Fruit fly (Drosophila melanogaster) whole organism, embryonic: Measurements from ENCODE around the gene CG17362.

ENCODE experiments used
- BEAF-32 ChIP-seq: fragments of 200-800 bp; sonication (Bioruptor generic); optimal IDR thresholded peaks from 3 replicates; lab custom pipeline; 2017; ENCODE audit warnings: missing biosample characterization, missing genetic modification characterization, mild to moderate bottlenecking, moderate library complexity, missing genetic modification reagents
- CG10209 ChIP-seq: fragments of 200-800 bp; sonication (Bioruptor generic); optimal IDR thresholded peaks from 3 replicates; lab custom pipeline; 2017; ENCODE audit warnings: missing biosample characterization, mild to moderate bottlenecking, missing genetic modification characterization, missing genetic modification reagents
- CG10462 ChIP-seq: fragments of 200-800 bp; sonication (Bioruptor generic); optimal IDR thresholded peaks from 2 replicates; lab custom pipeline; 2016; ENCODE audit warnings: missing biosample characterization, missing genetic modification characterization
- CG11093 ChIP-seq: fragments of 200-800 bp; sonication (Bioruptor generic); IDR thresholded peaks from 3 replicates; pipeline ENCODE4 v1.3.6; 2022; ENCODE audit warnings: missing biosample characterization, missing genetic modification characterization
- CG13287 ChIP-seq: fragments of 200-800 bp; sonication (Bioruptor generic); IDR thresholded peaks from 2 replicates; pipeline ENCODE4 v1.3.6; 2022; ENCODE audit warnings: missing biosample characterization, missing genetic modification characterization; ENCODE audit not compliant: partially characterized antibody
- CG14667 ChIP-seq: fragments of 200-800 bp; sonication (Bioruptor generic); IDR thresholded peaks from 2 replicates; pipeline ENCODE4 v1.3.6; 2022; ENCODE audit warnings: missing biosample characterization, missing genetic modification characterization
- CG15073 ChIP-seq: fragments of 200-800 bp; sonication (Bioruptor generic); optimal IDR thresholded peaks from 2 replicates; lab custom pipeline; 2016; ENCODE audit warnings: missing biosample characterization, missing genetic modification characterization
- CG15479 ChIP-seq: fragments of 200-800 bp; sonication (Bioruptor generic); optimal IDR thresholded peaks from 3 replicates; lab custom pipeline; 2019; ENCODE audit warnings: missing biosample characterization, mild to moderate bottlenecking, missing genetic modification characterization, moderate library complexity
- CG1603 ChIP-seq: fragments of 200-800 bp; sonication (Bioruptor generic); optimal IDR thresholded peaks from 2 replicates; lab custom pipeline; 2019; ENCODE audit warnings: missing biosample characterization, mild to moderate bottlenecking, missing genetic modification characterization, moderate library complexity
- CG17568 ChIP-seq: fragments of 200-800 bp; sonication (Bioruptor generic); optimal IDR thresholded peaks from 2 replicates; lab custom pipeline; 2018; ENCODE audit warnings: missing biosample characterization, mild to moderate bottlenecking, missing genetic modification characterization, moderate library complexity
- CG18011 ChIP-seq: fragments of 200-800 bp; sonication (Bioruptor generic); optimal IDR thresholded peaks from 2 replicates; lab custom pipeline; 2017; ENCODE audit warnings: missing biosample characterization, missing genetic modification characterization, mild to moderate bottlenecking, moderate library complexity, missing genotype
- CG18599 ChIP-seq: fragments of 200-800 bp; sonication (Bioruptor generic); optimal IDR thresholded peaks from 3 replicates; lab custom pipeline; 2017; ENCODE audit warnings: missing biosample characterization, missing genetic modification characterization, mild to moderate bottlenecking, moderate library complexity, missing genetic modification reagents
- CG30020 ChIP-seq: fragments of 200-800 bp; optimal IDR thresholded peaks from 2 replicates; lab custom pipeline; 2019; ENCODE audit warnings: missing biosample characterization, mild to moderate bottlenecking, missing genetic modification characterization, moderate library complexity
- CG3163 ChIP-seq: fragments of 200-800 bp; sonication (Bioruptor generic); optimal IDR thresholded peaks from 3 replicates; lab custom pipeline; 2016; ENCODE audit warnings: missing biosample characterization, missing genetic modification characterization
- CG3995 ChIP-seq: fragments of 200-800 bp; sonication (Bioruptor generic); optimal IDR thresholded peaks from 3 replicates; lab custom pipeline; 2016; ENCODE audit warnings: missing biosample characterization, missing genetic modification characterization
- CG5953 ChIP-seq: fragments of 200-800 bp; sonication (Bioruptor generic); IDR thresholded peaks from 2 replicates; pipeline ENCODE4 v1.3.6; 2022; ENCODE audit warnings: missing biosample characterization, missing genetic modification characterization
- CG7556 ChIP-seq: fragments of 200-800 bp; sonication (Bioruptor generic); optimal IDR thresholded peaks from 2 replicates; lab custom pipeline; 2017; ENCODE audit warnings: missing biosample characterization, mild to moderate bottlenecking, missing genetic modification characterization
- CG7928 ChIP-seq: fragments of 200-800 bp; sonication (Bioruptor generic); optimal IDR thresholded peaks from 2 replicates; lab custom pipeline; 2017; ENCODE audit warnings: missing biosample characterization, mild to moderate bottlenecking, missing genetic modification characterization
- CG7987 ChIP-seq: fragments of 200-800 bp; sonication (Bioruptor generic); optimal IDR thresholded peaks from 2 replicates; lab custom pipeline; 2018; ENCODE audit warnings: missing biosample characterization, mild to moderate bottlenecking, missing genetic modification characterization, moderate library complexity
- CG8388 ChIP-seq: fragments of 200-800 bp; sonication (Bioruptor generic); optimal IDR thresholded peaks from 2 replicates; lab custom pipeline; 2019; ENCODE audit warnings: missing biosample characterization, mild to moderate bottlenecking, missing genetic modification characterization, moderate library complexity
- CG9727 ChIP-seq: fragments of 200-800 bp; sonication (Bioruptor generic); optimal IDR thresholded peaks from 3 replicates; lab custom pipeline; 2017; ENCODE audit warnings: missing biosample characterization, mild to moderate bottlenecking, missing genetic modification characterization
- CG9932 ChIP-seq: fragments of 200-800 bp; sonication (Bioruptor generic); IDR thresholded peaks from 2 replicates; pipeline ENCODE4 v1.3.6; 2022; ENCODE audit warnings: missing biosample characterization, missing genetic modification characterization
- CoRest ChIP-seq: fragments of 200-800 bp; sonication (Bioruptor generic); optimal IDR thresholded peaks from 3 replicates; lab custom pipeline; 2018; ENCODE audit warnings: missing biosample characterization, mild to moderate bottlenecking, missing genetic modification characterization, moderate library complexity
- Dfd ChIP-seq, 2 experiments: fragments of >200 bp; optimal IDR thresholded peaks; 2 replicates each; lab custom pipeline; 2017; ENCODE audit warnings: missing biosample characterization in 2 of 2, missing genetic modification characterization in 2 of 2
- Dip3 ChIP-seq: fragments of 200-800 bp; sonication (Bioruptor generic); optimal IDR thresholded peaks from 3 replicates; lab custom pipeline; 2016; ENCODE audit warnings: missing biosample characterization, missing genetic modification characterization
- HLH3B ChIP-seq: fragments of 200-800 bp; sonication (Bioruptor generic); IDR thresholded peaks from 2 replicates; pipeline ENCODE4 v1.3.6; 2022; ENCODE audit warnings: missing biosample characterization, missing genetic modification characterization
- MESR4 ChIP-seq: fragments of 200-800 bp; sonication (Bioruptor generic); optimal IDR thresholded peaks from 2 replicates; lab custom pipeline; 2018; ENCODE audit warnings: missing biosample characterization, mild to moderate bottlenecking, missing genetic modification characterization, moderate library complexity
- MTF-1 ChIP-seq: fragments of 200-800 bp; sonication (Bioruptor generic); optimal IDR thresholded peaks from 2 replicates; lab custom pipeline; 2018; ENCODE audit warnings: missing biosample characterization, mild to moderate bottlenecking, missing genetic modification characterization, borderline replicate concordance
- Max ChIP-seq: fragments of 200-800 bp; sonication (Bioruptor generic); optimal IDR thresholded peaks from 2 replicates; lab custom pipeline; 2016; ENCODE audit warnings: missing biosample characterization, mild to moderate bottlenecking, missing genetic modification characterization
- Meics ChIP-seq: fragments of 200-800 bp; sonication (Bioruptor generic); optimal IDR thresholded peaks from 2 replicates; lab custom pipeline; 2017; ENCODE audit warnings: missing biosample characterization, mild to moderate bottlenecking, missing genetic modification characterization
- NC2β ChIP-seq: fragments of 200-800 bp; sonication (Bioruptor generic); optimal IDR thresholded peaks from 2 replicates; lab custom pipeline; 2016; ENCODE audit warnings: missing biosample characterization, missing genetic modification characterization
- Optix ChIP-seq: fragments of 200-800 bp; sonication (Bioruptor generic); IDR thresholded peaks from 3 replicates; pipeline ENCODE4 v1.3.6; 2022; ENCODE audit warnings: missing biosample characterization, missing genetic modification characterization
- Ptx1 ChIP-seq: fragments of 200-800 bp; sonication (Bioruptor generic); IDR thresholded peaks from 2 replicates; pipeline ENCODE4 v1.3.6; 2022; ENCODE audit warnings: missing biosample characterization, missing genetic modification characterization
- Sox102F ChIP-seq: fragments of 200-800 bp; sonication (Bioruptor generic); optimal IDR thresholded peaks from 2 replicates; lab custom pipeline; 2018; ENCODE audit warnings: missing biosample characterization, mild to moderate bottlenecking, missing genetic modification characterization, moderate library complexity
- Vsx1 ChIP-seq: fragments of 200-800 bp; sonication (Bioruptor generic); optimal IDR thresholded peaks from 2 replicates; lab custom pipeline; 2017; ENCODE audit warnings: missing biosample characterization, mild to moderate bottlenecking, missing genetic modification characterization, missing genetic modification reagents
- ac ChIP-seq: fragments of 200-800 bp; sonication (Bioruptor generic); optimal IDR thresholded peaks from 3 replicates; lab custom pipeline; 2017; ENCODE audit warnings: missing biosample characterization, mild to moderate bottlenecking, missing genetic modification characterization
- amos ChIP-seq: fragments of 200-800 bp; sonication (Bioruptor generic); IDR thresholded peaks from 2 replicates; pipeline ENCODE4 v1.3.6; 2022; ENCODE audit warnings: missing biosample characterization, missing genetic modification characterization; ENCODE audit not compliant: partially characterized antibody
- ap ChIP-seq: fragments of 200-800 bp; sonication (Bioruptor generic); IDR thresholded peaks from 2 replicates; pipeline ENCODE4 v1.3.6; 2022; ENCODE audit warnings: missing biosample characterization, missing genetic modification characterization
- ash1 ChIP-seq: fragments of 200-800 bp; sonication (Bioruptor generic); optimal IDR thresholded peaks from 2 replicates; lab custom pipeline; 2018; ENCODE audit warnings: missing biosample characterization, mild to moderate bottlenecking, missing genetic modification characterization
- az2 ChIP-seq: fragments of 200-800 bp; sonication (Bioruptor generic); optimal IDR thresholded peaks from 3 replicates; lab custom pipeline; 2016; ENCODE audit warnings: missing biosample characterization, missing genetic modification characterization
- chinmo ChIP-seq: fragments of 200-800 bp; sonication (Bioruptor generic); IDR thresholded peaks from 4 replicates; pipeline ENCODE4 v1.3.6; 2022; ENCODE audit warnings: missing biosample characterization, missing genetic modification characterization; ENCODE audit not compliant: partially characterized antibody
- esg ChIP-seq: fragments of 200-800 bp; sonication (Bioruptor generic); conservative IDR thresholded peaks from 2 replicates; pipeline ENCODE4 v1.3.6; 2022; ENCODE audit warnings: missing biosample characterization, missing genetic modification characterization
- ken ChIP-seq: fragments of 200-800 bp; sonication (Bioruptor generic); IDR thresholded peaks from 3 replicates; pipeline ENCODE4 v1.3.6; 2022; ENCODE audit warnings: missing biosample characterization, missing genetic modification characterization
- pho ChIP-seq: fragments of 200-800 bp; sonication (Bioruptor generic); optimal IDR thresholded peaks from 2 replicates; lab custom pipeline; 2016; ENCODE audit warnings: missing biosample characterization, missing genetic modification characterization
- shn ChIP-seq: fragments of 200-800 bp; sonication (Bioruptor generic); optimal IDR thresholded peaks from 3 replicates; lab custom pipeline; 2016; ENCODE audit warnings: missing biosample characterization, missing genetic modification characterization
- so ChIP-seq: fragments of 200-800 bp; sonication (Bioruptor generic); IDR thresholded peaks from 3 replicates; pipeline ENCODE4 v1.3.6; 2022; ENCODE audit warnings: missing biosample characterization, missing genetic modification characterization
- ssp ChIP-seq: fragments of 200-800 bp; sonication (Bioruptor generic); IDR thresholded peaks from 2 replicates; pipeline ENCODE4 v1.3.6; 2022; ENCODE audit warnings: missing biosample characterization, missing genetic modification characterization
- vvl ChIP-seq: fragments of 200-800 bp; sonication (Bioruptor generic); IDR thresholded peaks from 2 replicates; pipeline ENCODE4 v1.3.6; 2022; ENCODE audit warnings: missing biosample characterization, missing genetic modification characterization

The CG17362 gene

dm6 chr3L:14001658-14002523, 15.5 kb downstream of the CG17362 start, which contains the start of the genes Nprl3 and upSET (continued):
- TF ChIP-seq CG13287 (GFP tag; lab: Robert Waterston, UW) (peak; percentile 88), so (GFP tag; lab: Robert Waterston, UW) (no peak), esg (no peak), HLH3B (GFP tag; lab: Robert Waterston, UW) (no peak), pho (GFP tag; lab: Kevin White, UChicago) (peak; percentile 16), CG8388 (no peak), CG10462 (GFP tag; lab: Kevin White, UChicago) (no peak), vvl (0 out of 2 replicates have a peak, but pooled peaks have one; percentile 2), CG3163 (GFP tag; lab: Kevin White, UChicago) (no peak), CG30020 (peak; percentile 59), CG7928 (peak; percentile 93), Ptx1 (GFP tag; lab: Robert Waterston, UW) (no peak), ken (GFP tag; lab: Robert Waterston, UW) (no peak), az2 (GFP tag; lab: Kevin White, UChicago) (no peak), CG7556 (GFP tag; lab: Kevin White, UChicago) (no peak), CG1603 (tag; lab: Kevin White, UChicago) (peak; percentile 39), Dfd (GFP tag; optimal IDR thresholded peaks at IDR 0.05; lab: Kevin White, UChicago) (no peak), ssp (GFP tag; lab: Robert Waterston, UW) (no peak), CG11093 (no peak), Dip3 (no peak), amos (GFP tag; lab: Robert Waterston, UW) (peak; percentile 95), CG18599 (GFP tag; lab: Kevin White, UChicago) (no peak), CG7987 (GFP tag; lab: Kevin White, UChicago) (no peak), CoRest (tag; lab: Kevin White, UChicago) (peak; percentile 52), Vsx1 (GFP tag; lab: Kevin White, UChicago) (no peak), NC2β (GFP tag; lab: Kevin White, UChicago) (peak; percentile 14), MTF-1 (no peak), Optix (GFP tag; lab: Robert Waterston, UW) (no peak), CG18011 (GFP tag; lab: Kevin White, UChicago) (no peak), MESR4 (GFP tag; lab: Kevin White, UChicago) (peak; percentile 40), shn (no peak), CG17568 (GFP tag; lab: Kevin White, UChicago) (no peak), ap (GFP tag; lab: Robert Waterston, UW) (no peak), CG9727 (GFP tag; lab: Kevin White, UChicago) (peak; percentile 7), ash1 (GFP tag; lab: Kevin White, UChicago) (no peak), CG5953 (no peak), CG10209 (GFP tag; lab: Kevin White, UChicago) (no peak), CG15479 (GFP tag; lab: Kevin White, UChicago) (no peak), BEAF-32 (peak; percentile 94), chinmo (GFP tag; lab: Robert Waterston, UW) (peak; percentile 71; the same call in 1 of the 4 replicates), Sox102F (GFP tag; lab: Kevin White, UChicago) (no peak), CG14667 (GFP tag; lab: Robert Waterston, UW) (no peak), CG9932 (GFP tag; lab: Robert Waterston, UW) (peak; percentile 17; the same call in 1 of the 2 replicates), CG3995 (GFP tag; lab: Kevin White, UChicago) (no peak), Meics (peak; percentile 17), CG15073 (GFP tag; lab: Kevin White, UChicago) (no peak), ac (GFP tag; lab: Kevin White, UChicago) (no peak), Max (GFP tag; lab: Kevin White, UChicago) (peak; percentile 24)
